Worm (Caenorhabditis elegans): ENCODE measurements around the gene ZK899.7.

The ZK899.7 gene

DNA sequence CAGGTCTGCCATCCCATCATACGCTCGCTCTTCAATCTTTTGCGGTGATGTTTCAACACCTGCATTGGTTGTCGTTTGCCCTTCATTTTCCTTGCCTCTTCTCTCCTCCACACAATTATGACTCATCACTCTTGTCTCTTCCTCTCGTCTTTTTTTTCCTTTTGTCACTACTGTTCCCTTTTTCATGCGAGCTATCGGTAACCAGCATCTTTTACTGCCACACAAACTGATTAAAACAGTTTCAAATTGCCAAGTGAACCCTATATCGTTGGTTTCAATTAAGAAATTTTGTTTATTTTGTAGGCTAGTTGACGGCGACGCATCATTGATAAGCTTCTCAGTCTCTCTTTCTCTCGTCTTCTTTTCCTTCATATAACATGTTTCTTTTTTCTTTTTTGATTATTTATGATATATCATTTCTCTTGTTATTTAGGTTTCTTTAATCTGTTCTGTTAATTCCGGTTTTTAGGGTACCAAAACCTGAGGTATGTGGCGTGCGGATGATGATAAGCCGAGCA, 3.0 kb downstream of the ZK899.7 start, which contains the start of gene ZK899.1 (continued):
- TF ChIP-seq mep-1 (tag; optimal IDR thresholded peaks at IDR 0.05): peak; percentile 44
- no peak for TF ChIP-seq hmg-1.1 (GFP tag; IDR thresholded peaks at IDR 0.05)

DNA sequence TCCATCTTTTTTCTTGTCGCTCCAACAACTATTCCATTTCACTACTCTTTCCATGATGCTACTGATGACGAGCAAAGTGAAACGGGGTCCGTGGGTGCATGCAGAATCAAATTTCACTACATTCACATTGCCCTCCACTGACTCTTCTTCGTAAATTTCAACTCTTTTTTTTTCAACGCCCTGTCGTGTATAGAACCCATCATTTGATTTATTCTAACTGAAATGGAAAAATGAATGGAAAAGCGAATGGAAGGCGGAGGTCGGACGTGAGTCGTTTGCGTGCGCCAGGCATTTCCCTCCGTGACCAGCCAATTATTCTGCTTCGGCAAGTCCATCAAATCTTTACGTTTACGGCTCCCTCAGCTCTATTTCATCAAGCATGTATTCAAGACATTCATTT, 5.4 kb downstream of the ZK899.7 start:
- TF ChIP-seq Y48G9A.11 (GFP tag; IDR thresholded peaks at IDR 0.05) (no peak), Y105C5A.15 (GFP tag; IDR thresholded peaks at IDR 0.05) (no peak), ZK337.2 (GFP tag; IDR thresholded peaks at IDR 0.05) (no peak), dmd-9 (GFP tag; IDR thresholded peaks at IDR 0.05) (no peak), unc-62 (GFP tag; optimal IDR thresholded peaks at IDR 0.05 in 1 of 2) (no peak), unc-62 (tag; optimal IDR thresholded peaks at IDR 0.05) (no peak), nhr-11 (tag; optimal IDR thresholded peaks at IDR 0.05) (no peak), ces-1 (GFP tag; optimal IDR thresholded peaks at IDR 0.05) (no peak), D1046.2 (GFP tag; IDR thresholded peaks at IDR 0.05) (no peak), daf-19 (GFP tag; conservative IDR thresholded peaks at IDR 0.05) (no peak), ZK546.5 (tag; optimal IDR thresholded peaks at IDR 0.05) (no peak), mdt-29 (GFP tag; IDR thresholded peaks at IDR 0.05) (no peak), fkh-10 (GFP tag; optimal IDR thresholded peaks at IDR 0.05) (no peak), lim-7 (GFP tag; IDR thresholded peaks at IDR 0.05) (no peak), nhr-41 (GFP tag; IDR thresholded peaks at IDR 0.05) (no peak), lin-1 (GFP tag; IDR thresholded peaks at IDR 0.05) (no peak), nhr-10 (tag; optimal IDR thresholded peaks at IDR 0.05) (no peak), lin-38 (GFP tag; IDR thresholded peaks at IDR 0.05) (no peak), duxl-1 (tag; optimal IDR thresholded peaks at IDR 0.05; ENCODE audit: poor library complexity) (no peak), zip-2 (tag; optimal IDR thresholded peaks at IDR 0.05) (no peak), egl-27 (tag; optimal IDR thresholded peaks at IDR 0.05) (no peak)

DNA sequence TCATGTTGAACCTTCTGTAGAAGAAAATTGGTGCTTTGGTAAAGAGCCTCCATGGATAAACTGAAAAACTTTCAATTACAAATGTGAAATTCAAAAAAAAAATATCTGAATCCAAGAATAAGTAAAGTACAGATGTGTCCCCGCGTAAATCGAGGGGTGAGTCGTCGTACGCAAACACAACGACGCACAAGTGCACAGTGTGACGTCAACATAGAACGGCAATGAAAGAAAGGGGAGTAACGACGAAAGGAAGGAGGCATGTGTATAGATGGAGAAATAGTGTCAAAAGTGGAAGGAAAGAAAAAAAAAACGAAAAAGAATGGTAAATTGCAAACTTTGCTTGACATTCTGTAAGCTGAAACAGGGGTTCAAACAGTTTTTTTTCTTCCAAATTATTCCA, 7.7 kb downstream of the ZK899.7 start, which contains the start of gene memb-1:
Gene memb-1 (minus strand): TSS at position 60 of the 400 bp plus-strand sequence.
- TF ChIP-seq lin-38 (GFP tag; IDR thresholded peaks at IDR 0.05): no peak
- no peak for TF ChIP-seq lin-29 (GFP tag; IDR thresholded peaks at IDR 0.05)
- TF ChIP-seq mdl-1 (tag; optimal IDR thresholded peaks at IDR 0.05): peak in 1 of 2 experiments; percentile 59
- no peak for TF ChIP-seq zag-1 (tag; optimal IDR thresholded peaks at IDR 0.05)
- peak; percentile 91 for TF ChIP-seq mes-2 (tag; optimal IDR thresholded peaks at IDR 0.05; ENCODE audit: poor library complexity, severe bottlenecking)
- no peak for TF ChIP-seq mxl-2 (GFP tag; conservative IDR thresholded peaks at IDR 0.05)
- no peak for TF ChIP-seq unc-130 (GFP tag; optimal IDR thresholded peaks at IDR 0.05)
- TF ChIP-seq lin-15B (tag; optimal IDR thresholded peaks at IDR 0.05): no peak
- no peak for TF ChIP-seq zip-2 (tag; optimal IDR thresholded peaks at IDR 0.05)
- peak; percentile 36 for TF ChIP-seq nhr-6 (tag; optimal IDR thresholded peaks at IDR 0.05)
- no peak for TF ChIP-seq jun-1 (tag; optimal IDR thresholded peaks at IDR 0.05)
- TF ChIP-seq dve-1 (tag; optimal IDR thresholded peaks at IDR 0.05; ENCODE audit: insufficient read depth): peak; percentile 70
- TF ChIP-seq lin-39 (tag; optimal IDR thresholded peaks at IDR 0.05): no peak
- TF ChIP-seq nhr-41 (GFP tag; IDR thresholded peaks at IDR 0.05): no peak
- TF ChIP-seq nhr-237 (tag; optimal IDR thresholded peaks at IDR 0.05): no peak
- no peak for TF ChIP-seq hmg-1.1 (GFP tag; IDR thresholded peaks at IDR 0.05)
- no peak for TF ChIP-seq lir-3 (tag; optimal IDR thresholded peaks at IDR 0.05)
- no peak for TF ChIP-seq daf-16 (GFP tag; optimal IDR thresholded peaks at IDR 0.05)
- TF ChIP-seq daf-16 (tag; optimal IDR thresholded peaks at IDR 0.05): peak; percentile 83
- TF ChIP-seq fkh-10 (GFP tag; optimal IDR thresholded peaks at IDR 0.05): no peak
- no peak for TF ChIP-seq mdt-29 (GFP tag; IDR thresholded peaks at IDR 0.05)
- no peak for TF ChIP-seq F26F4.8 (GFP tag; conservative IDR thresholded peaks at IDR 0.05)
- no peak for TF ChIP-seq sdz-12 (GFP tag; optimal IDR thresholded peaks at IDR 0.05)
- TF ChIP-seq ceh-62 (tag; optimal IDR thresholded peaks at IDR 0.05): no peak
- TF ChIP-seq ceh-44 (GFP tag; IDR thresholded peaks at IDR 0.05): no peak
- no peak for TF ChIP-seq ztf-11 (tag; optimal IDR thresholded peaks at IDR 0.05)
- no peak for TF ChIP-seq lsy-2 (tag; optimal IDR thresholded peaks at IDR 0.05)
- TF ChIP-seq cey-2 (tag; optimal IDR thresholded peaks at IDR 0.05; ENCODE audit: borderline replicate concordance, insufficient read depth): no peak
- TF ChIP-seq ZK337.2 (GFP tag; IDR thresholded peaks at IDR 0.05): no peak
- TF ChIP-seq dmd-9 (GFP tag; IDR thresholded peaks at IDR 0.05): no peak
- TF ChIP-seq egl-27 (tag; optimal IDR thresholded peaks at IDR 0.05): no peak
- no peak for TF ChIP-seq dmd-8 (GFP tag; IDR thresholded peaks at IDR 0.05)
- TF ChIP-seq Y105C5A.15 (GFP tag; IDR thresholded peaks at IDR 0.05): no peak
- no peak for TF ChIP-seq zip-11 (GFP tag; IDR thresholded peaks at IDR 0.05)
